Worm (Caenorhabditis elegans): ENCODE data around the gene Y72A10A.1.
A peak's percentile ranks its signal among the peaks of the same experiment; 100 is the strongest.

Gene Y72A10A.1

DNA sequence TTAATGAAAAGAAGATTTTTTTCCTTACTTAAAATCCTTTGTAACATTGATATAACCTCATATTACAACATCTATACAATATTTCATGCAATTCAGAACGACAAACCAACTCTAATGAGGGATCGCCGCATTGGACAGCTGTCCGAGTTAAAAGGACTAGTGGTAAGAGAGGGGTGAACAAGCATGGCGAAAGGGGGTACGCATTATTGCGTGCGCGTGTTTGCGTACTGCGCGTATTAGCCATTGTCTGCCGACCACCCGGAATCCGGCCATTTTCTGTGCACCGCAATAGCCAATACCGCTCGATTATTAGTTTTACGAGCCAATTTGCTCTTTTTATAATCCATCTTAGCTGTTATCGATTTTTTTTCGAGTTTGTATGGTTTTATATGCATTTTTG lies 40.6 kb downstream of the Y72A10A.1 start, which contains the start of gene C15H9.4 (continued):
- TF ChIP-seq ceh-19 (GFP tag; optimal IDR thresholded peaks at IDR 0.05): peak; percentile 6
- no peak for TF ChIP-seq ceh-30 (tag; optimal IDR thresholded peaks at IDR 0.05)
- TF ChIP-seq ztf-16 (tag; optimal IDR thresholded peaks at IDR 0.05): no peak
- TF ChIP-seq fkh-10 (GFP tag; optimal IDR thresholded peaks at IDR 0.05): no peak
- TF ChIP-seq rnt-1 (tag; optimal IDR thresholded peaks at IDR 0.05): peak; percentile 2

ce11 chrX:6093046-6093445 lies 45.1 kb downstream of the Y72A10A.1 start, which contains the start of gene C15H9.5:
Gene C15H9.5, plus strand, starts transcription at chrX:6093300.
- TF ChIP-seq lim-6 (tag; optimal IDR thresholded peaks at IDR 0.05): no peak
- TF ChIP-seq syd-9 (tag; optimal IDR thresholded peaks at IDR 0.05): no peak
- peak; percentile 43 for TF ChIP-seq nfya-1 (tag; optimal IDR thresholded peaks at IDR 0.05)
- TF ChIP-seq ama-1 (optimal IDR thresholded peaks at IDR 0.05): no peak
- TF ChIP-seq ceh-24 (tag; optimal IDR thresholded peaks at IDR 0.05): no peak

DNA sequence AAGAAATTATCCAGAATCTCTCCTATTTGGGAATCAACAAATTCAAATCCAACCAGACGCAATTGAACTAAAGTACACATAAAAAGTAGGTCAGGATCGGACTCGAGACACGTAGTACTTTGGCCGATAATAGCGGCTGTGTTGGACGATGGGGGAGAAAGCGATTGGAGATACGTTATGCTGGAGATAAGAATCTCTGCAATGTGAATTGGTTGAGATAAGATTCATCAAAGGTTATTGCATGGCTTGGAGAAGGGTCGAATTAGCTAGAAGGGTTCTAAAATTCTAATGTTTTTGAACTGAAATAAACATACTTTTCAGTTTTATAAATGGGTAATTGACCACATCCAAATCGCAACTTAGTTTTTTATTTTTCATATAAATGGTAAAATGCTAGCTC lies 45.6 kb downstream of the Y72A10A.1 start:
- no peak for TF ChIP-seq gmeb-2 (tag; optimal IDR thresholded peaks at IDR 0.05)
- TF ChIP-seq fkh-10 (GFP tag; optimal IDR thresholded peaks at IDR 0.05): no peak
- TF ChIP-seq rnt-1 (tag; optimal IDR thresholded peaks at IDR 0.05): peak; percentile 13

ce11 chrX:6091967-6092366 lies 46.2 kb downstream of the Y72A10A.1 start, which contains the start of gene hsp-3:
Gene hsp-3, minus strand, starts transcription at chrX:6092124.
- TF ChIP-seq ama-1 (optimal IDR thresholded peaks at IDR 0.05) (no peak), ceh-22 (tag; optimal IDR thresholded peaks at IDR 0.05) (peak; percentile 81), hlh-30 (tag; optimal IDR thresholded peaks at IDR 0.05; ENCODE audit: insufficient read depth) (peak; percentile 85), ceh-48 (tag; optimal IDR thresholded peaks at IDR 0.05) (no peak), nfya-1 (tag; optimal IDR thresholded peaks at IDR 0.05) (peak; percentile 100), unc-42 (tag; optimal IDR thresholded peaks at IDR 0.05) (peak; percentile 79), ceh-34 (tag; optimal IDR thresholded peaks at IDR 0.05) (peak; percentile 95), pha-2 (tag; optimal IDR thresholded peaks at IDR 0.05) (no peak), syd-9 (tag; optimal IDR thresholded peaks at IDR 0.05) (peak; percentile 71), gmeb-2 (tag; optimal IDR thresholded peaks at IDR 0.05) (no peak), nhr-11 (tag; optimal IDR thresholded peaks at IDR 0.05) (no peak), lim-6 (tag; optimal IDR thresholded peaks at IDR 0.05) (peak; percentile 40), hlh-13 (GFP tag; optimal IDR thresholded peaks at IDR 0.05) (no peak), ets-4 (tag; optimal IDR thresholded peaks at IDR 0.05) (peak; percentile 84), fkh-10 (GFP tag; optimal IDR thresholded peaks at IDR 0.05) (no peak), ahr-1 (tag; optimal IDR thresholded peaks at IDR 0.05) (peak; percentile 21), elt-2 (tag; optimal IDR thresholded peaks at IDR 0.05) (peak; percentile 81), unc-55 (GFP tag; optimal IDR thresholded peaks at IDR 0.05) (peak; percentile 91), elt-4 (tag; optimal IDR thresholded peaks at IDR 0.05) (no peak), dve-1 (tag; optimal IDR thresholded peaks at IDR 0.05) (peak; percentile 55), K09A11.1 (tag; optimal IDR thresholded peaks at IDR 0.05; ENCODE audit: insufficient read depth) (peak; percentile 37), ceh-6 (GFP tag; optimal IDR thresholded peaks at IDR 0.05) (peak; percentile 4), fax-1 (tag; optimal IDR thresholded peaks at IDR 0.05) (peak; percentile 54), mec-3 (tag; optimal IDR thresholded peaks at IDR 0.05; ENCODE audit: borderline replicate concordance) (no peak), madf-2 (tag; optimal IDR thresholded peaks at IDR 0.05) (no peak), tbx-7 (tag; optimal IDR thresholded peaks at IDR 0.05) (peak; percentile 66), unc-86 (tag; optimal IDR thresholded peaks at IDR 0.05) (peak; percentile 1), ceh-31 (tag; optimal IDR thresholded peaks at IDR 0.05) (peak; percentile 90), pqm-1 (tag; optimal IDR thresholded peaks at IDR 0.05) (peak; percentile 88), eyg-1 (tag; optimal IDR thresholded peaks at IDR 0.05) (peak; percentile 67), pax-1 (tag; optimal IDR thresholded peaks at IDR 0.05) (peak; percentile 10), rnt-1 (tag; optimal IDR thresholded peaks at IDR 0.05) (peak; percentile 75), che-1 (tag; optimal IDR thresholded peaks at IDR 0.05) (peak; percentile 2), T23F11.4 (GFP tag; optimal IDR thresholded peaks at IDR 0.05) (peak; percentile 86), ztf-16 (tag; optimal IDR thresholded peaks at IDR 0.05) (peak; percentile 69), ttx-3 (tag; optimal IDR thresholded peaks at IDR 0.05) (no peak), ceh-24 (tag; optimal IDR thresholded peaks at IDR 0.05) (no peak), fkh-6 (tag; optimal IDR thresholded peaks at IDR 0.05) (no peak), hlh-6 (tag; optimal IDR thresholded peaks at IDR 0.05) (peak; percentile 12), C08G9.2 (tag; optimal IDR thresholded peaks at IDR 0.05) (peak; percentile 28), sox-2 (GFP tag; IDR thresholded peaks at IDR 0.05) (peak; percentile 12), ceh-14 (tag; optimal IDR thresholded peaks at IDR 0.05) (peak; percentile 67), ceh-45 (GFP tag; IDR thresholded peaks at IDR 0.05) (no peak), sdc-2 (tag; optimal IDR thresholded peaks at IDR 0.05) (peak; percentile 86)

All from whole organism, late embryonic.